Worm (Caenorhabditis elegans) whole organism, L3 larva: ENCODE measurements around the gene M01B2.8.

Source experiments
- R02D3.7 ChIP-seq: fragments of 150-350 bp; optimal IDR thresholded peaks from 2 replicates; lab custom pipeline; 2014; ENCODE audit warnings: missing biosample characterization, missing genetic modification characterization
- ZK546.5 ChIP-seq: sonication (generic microtip); optimal IDR thresholded peaks from 2 replicates; lab custom pipeline; 2017; ENCODE audit warnings: missing biosample characterization, missing genetic modification characterization
- aly-2 ChIP-seq: fragments of 150-350 bp; optimal IDR thresholded peaks from 2 replicates; lab custom pipeline; 2014; ENCODE audit warnings: missing biosample characterization, missing genetic modification characterization
- ceh-16 ChIP-seq: sonication (generic microtip); optimal IDR thresholded peaks from 2 replicates; lab custom pipeline; 2017; ENCODE audit warnings: missing biosample characterization, missing genetic modification characterization
- ceh-28 ChIP-seq: fragments of 150-350 bp; optimal IDR thresholded peaks from 2 replicates; lab custom pipeline; 2014; ENCODE audit warnings: missing biosample characterization, missing genetic modification reagents, missing genetic modification characterization
- ceh-82 ChIP-seq: fragments of 150-350 bp; optimal IDR thresholded peaks from 2 replicates; lab custom pipeline; 2014; ENCODE audit warnings: missing biosample characterization, missing genetic modification characterization
- ceh-9 ChIP-seq: sonication (generic microtip); optimal IDR thresholded peaks from 2 replicates; lab custom pipeline; 2018; ENCODE audit warnings: missing biosample characterization, missing genetic modification characterization
- egl-27 ChIP-seq: sonication (generic microtip); optimal IDR thresholded peaks from 4 replicates; lab custom pipeline; 2017; ENCODE audit warnings: missing biosample characterization, missing genetic modification reagents, missing genetic modification characterization
- egl-5 ChIP-seq: fragments of 150-350 bp; optimal IDR thresholded peaks from 2 replicates; lab custom pipeline; 2017; ENCODE audit warnings: missing biosample characterization, missing genetic modification reagents, missing genetic modification characterization, inconsistent platforms
- elt-1 ChIP-seq: fragments of 150-350 bp; optimal IDR thresholded peaks from 2 replicates; lab custom pipeline; 2014; ENCODE audit warnings: missing biosample characterization, missing genetic modification characterization
- elt-2 ChIP-seq: sonication (generic microtip); optimal IDR thresholded peaks from 2 replicates; lab custom pipeline; 2016; ENCODE audit warnings: missing genetic modification reagents, mild to moderate bottlenecking, missing genetic modification characterization, missing compliant biosample characterization
- elt-3 ChIP-seq, 3 experiments: fragments of 150-350 bp in 1 of 3; sonication (generic microtip) in 2 of 3; optimal IDR thresholded peaks; 2 replicates in 2 of 3; 4 replicates in 1 of 3; lab custom pipeline; 2014 to 2017; ENCODE audit warnings: missing biosample characterization in 3 of 3, missing genetic modification characterization in 3 of 3
- eor-1 ChIP-seq, 2 experiments: fragments of 150-350 bp; optimal IDR thresholded peaks; 2 replicates each; lab custom pipeline; 2014 to 2018; ENCODE audit warnings: missing biosample characterization in 2 of 2, missing genetic modification characterization in 2 of 2
- fkh-10 ChIP-seq: sonication (generic microtip); optimal IDR thresholded peaks from 2 replicates; lab custom pipeline; 2017; ENCODE audit warnings: missing biosample characterization, missing genetic modification reagents, missing genetic modification characterization
- fkh-2 ChIP-seq: fragments of 150-350 bp; optimal IDR thresholded peaks from 2 replicates; lab custom pipeline; 2014; ENCODE audit warnings: missing biosample characterization, missing genetic modification reagents, missing genetic modification characterization
- hmg-11 ChIP-seq: sonication (generic microtip); optimal IDR thresholded peaks from 2 replicates; lab custom pipeline; 2016; ENCODE audit warnings: missing genetic modification characterization, missing compliant biosample characterization
- lin-15B ChIP-seq: fragments of 150-350 bp; optimal IDR thresholded peaks from 2 replicates; lab custom pipeline; 2014; ENCODE audit warnings: missing biosample characterization, missing genetic modification characterization
- lin-39 ChIP-seq: fragments of 150-350 bp; optimal IDR thresholded peaks from 2 replicates; lab custom pipeline; 2018; ENCODE audit warnings: missing biosample characterization, missing genetic modification reagents, missing genetic modification characterization
- lsy-12 ChIP-seq: sonication (generic microtip); optimal IDR thresholded peaks from 2 replicates; lab custom pipeline; 2016; ENCODE audit warnings: mild to moderate bottlenecking, missing genetic modification characterization, missing compliant biosample characterization
- mdl-1 ChIP-seq: fragments of 150-350 bp; optimal IDR thresholded peaks from 2 replicates; lab custom pipeline; 2014; ENCODE audit warnings: missing biosample characterization, missing genetic modification characterization
- nhr-11 ChIP-seq: fragments of 150-350 bp; optimal IDR thresholded peaks from 2 replicates; lab custom pipeline; 2014; ENCODE audit warnings: missing biosample characterization, missing genetic modification characterization
- nhr-23 ChIP-seq: fragments of 150-350 bp; optimal IDR thresholded peaks from 2 replicates; lab custom pipeline; 2014; ENCODE audit warnings: missing biosample characterization, missing genetic modification reagents, missing genetic modification characterization
- nhr-25 ChIP-seq: sonication (generic microtip); optimal IDR thresholded peaks from 2 replicates; lab custom pipeline; 2017; ENCODE audit warnings: missing biosample characterization, missing genetic modification characterization
- nhr-28 ChIP-seq: fragments of 150-350 bp; optimal IDR thresholded peaks from 2 replicates; lab custom pipeline; 2014; ENCODE audit warnings: missing biosample characterization, missing genetic modification characterization
- nhr-43 ChIP-seq: sonication (generic microtip); optimal IDR thresholded peaks from 2 replicates; lab custom pipeline; 2016; ENCODE audit warnings: mild to moderate bottlenecking, missing genetic modification characterization, missing compliant biosample characterization; ENCODE audit not compliant: poor library complexity, severe bottlenecking
- nhr-76 ChIP-seq: fragments of 150-350 bp; sonication (generic microtip); optimal IDR thresholded peaks from 5 replicates; lab custom pipeline; 2014; ENCODE audit warnings: missing biosample characterization, missing genetic modification characterization
- nhr-77 ChIP-seq: fragments of 150-350 bp; optimal IDR thresholded peaks from 2 replicates; lab custom pipeline; 2014; ENCODE audit warnings: missing biosample characterization, missing genetic modification characterization
- pqm-1 ChIP-seq: fragments of 150-350 bp; optimal IDR thresholded peaks from 2 replicates; lab custom pipeline; 2017; ENCODE audit warnings: missing biosample characterization, missing genetic modification characterization, inconsistent platforms
- sea-2 ChIP-seq: fragments of 150-350 bp; sonication (generic microtip); optimal IDR thresholded peaks from 4 replicates; lab custom pipeline; 2014; ENCODE audit warnings: missing biosample characterization, missing genetic modification reagents, missing genetic modification characterization
- skn-1 ChIP-seq: fragments of 150-350 bp; optimal IDR thresholded peaks from 2 replicates; lab custom pipeline; 2014; ENCODE audit warnings: missing biosample characterization, missing genetic modification characterization
- tbx-2 ChIP-seq: sonication (generic microtip); optimal IDR thresholded peaks from 2 replicates; lab custom pipeline; 2016; ENCODE audit warnings: mild to moderate bottlenecking, missing genetic modification characterization, missing compliant biosample characterization
- unc-39 ChIP-seq: sonication (generic microtip); optimal IDR thresholded peaks from 4 replicates; lab custom pipeline; 2017; ENCODE audit warnings: missing biosample characterization, missing genetic modification characterization
- unc-62 ChIP-seq: fragments of 150-350 bp; sonication (generic microtip); optimal IDR thresholded peaks from 4 replicates; lab custom pipeline; 2014; ENCODE audit warnings: missing biosample characterization, missing genetic modification reagents, missing genetic modification characterization
- zag-1 ChIP-seq: fragments of 150-350 bp; optimal IDR thresholded peaks from 2 replicates; lab custom pipeline; 2014; ENCODE audit warnings: missing biosample characterization, missing genetic modification characterization
- ztf-11 ChIP-seq: fragments of 150-350 bp; optimal IDR thresholded peaks from 2 replicates; lab custom pipeline; 2014; ENCODE audit warnings: missing biosample characterization, missing genetic modification characterization
- ztf-4 ChIP-seq: fragments of 150-350 bp; optimal IDR thresholded peaks from 2 replicates; lab custom pipeline; 2014; ENCODE audit warnings: missing biosample characterization, missing genetic modification characterization

M01B2.8 gene

DNA sequence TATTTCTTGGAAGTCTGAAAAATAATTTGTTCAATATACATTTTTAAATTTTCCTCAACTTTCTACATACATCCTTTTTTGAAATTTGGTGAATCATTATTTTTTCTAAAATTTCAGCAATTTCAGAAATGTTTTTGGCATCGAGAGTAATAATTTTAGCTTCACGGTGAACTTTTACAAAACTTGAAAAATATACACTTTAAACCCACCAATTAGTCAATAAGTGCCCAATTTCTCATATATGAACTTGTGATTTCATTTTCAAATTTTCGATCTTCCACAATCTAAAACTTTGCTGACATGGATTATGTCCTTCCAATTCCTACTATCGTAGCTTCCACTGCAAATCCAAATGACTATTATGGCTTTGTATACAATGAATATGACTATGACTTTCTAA, 36.3 kb upstream of the M01B2.8 start, which contains the start of gene srw-24:
srw-24 (plus strand) TSS at position 301 of the 400 bp plus-strand sequence.
- TF ChIP-seq nhr-43 (tag; lab: Kevin White, UChicago) (no peak), ceh-9 (tag; lab: Kevin White, UChicago) (no peak), fkh-10 (GFP tag; lab: Kevin White, UChicago) (no peak), hmg-11 (no peak), tbx-2 (no peak), ceh-28 (tag; lab: Kevin White, UChicago) (no peak), nhr-76 (tag; lab: Kevin White, UChicago) (no peak), fkh-2 (no peak), nhr-77 (tag; lab: Kevin White, UChicago) (no peak)

DNA sequence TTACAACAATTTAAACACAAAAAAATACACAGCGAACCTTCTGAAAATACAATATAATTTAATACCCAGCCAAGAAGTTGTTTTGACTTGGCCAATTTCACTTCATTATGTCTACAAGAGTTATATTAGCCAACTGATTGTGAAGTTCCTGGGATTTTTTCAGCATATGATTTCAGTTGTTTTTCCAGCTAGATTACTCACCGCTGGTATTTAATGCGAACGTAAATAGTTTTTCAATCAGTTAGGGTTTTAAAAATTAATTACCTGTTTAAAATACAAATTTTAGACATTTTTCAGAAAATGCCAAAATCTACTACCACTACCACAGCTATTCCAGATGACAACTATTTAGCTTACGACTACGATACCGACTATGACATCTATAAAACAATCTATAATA, 34.4 kb upstream of the M01B2.8 start, which contains the start of gene srw-14:
srw-14 (plus strand) TSS at position 301 of the 400 bp plus-strand sequence.
- TF ChIP-seq elt-3 (tag; optimal IDR thresholded peaks at IDR 0.05; lab: Kevin White, UChicago), result no peak
- no peak for TF ChIP-seq egl-27 (tag; lab: Kevin White, UChicago)
- no peak for TF ChIP-seq mdl-1 (tag; lab: Kevin White, UChicago)
- no peak for TF ChIP-seq fkh-2
- TF ChIP-seq nhr-28, result no peak
- no peak for TF ChIP-seq ceh-82 (tag; lab: Kevin White, UChicago)
- TF ChIP-seq nhr-43 (tag; lab: Kevin White, UChicago), result no peak
- no peak for TF ChIP-seq lin-15B (tag; lab: Kevin White, UChicago)
- no peak for TF ChIP-seq egl-5 (tag; lab: Kevin White, UChicago)
- no peak for TF ChIP-seq lsy-12
- TF ChIP-seq ztf-11 (tag; lab: Kevin White, UChicago), result no peak

DNA sequence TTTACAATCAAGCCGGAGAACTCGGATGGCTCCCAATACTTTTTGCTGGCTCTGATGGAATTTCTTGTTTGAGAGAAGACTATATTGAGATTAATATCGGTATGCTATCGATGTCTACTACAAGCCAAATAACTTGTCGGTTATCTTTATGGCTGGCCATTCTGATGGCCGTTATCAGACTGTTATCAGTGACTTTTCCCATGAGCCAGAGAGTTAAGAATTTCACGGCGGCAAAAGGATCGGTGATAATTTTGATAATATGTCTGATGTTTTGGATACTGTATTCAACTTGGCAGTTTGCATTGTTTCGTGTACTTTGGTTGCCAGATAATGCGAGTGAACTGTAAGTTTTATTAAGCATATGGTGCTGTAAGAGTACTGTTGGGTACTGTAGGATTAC, 33.8 kb upstream of the M01B2.8 start:
- TF ChIP-seq zag-1 (tag; lab: Kevin White, UChicago), result no peak
- TF ChIP-seq elt-2, result peak; percentile 56

DNA sequence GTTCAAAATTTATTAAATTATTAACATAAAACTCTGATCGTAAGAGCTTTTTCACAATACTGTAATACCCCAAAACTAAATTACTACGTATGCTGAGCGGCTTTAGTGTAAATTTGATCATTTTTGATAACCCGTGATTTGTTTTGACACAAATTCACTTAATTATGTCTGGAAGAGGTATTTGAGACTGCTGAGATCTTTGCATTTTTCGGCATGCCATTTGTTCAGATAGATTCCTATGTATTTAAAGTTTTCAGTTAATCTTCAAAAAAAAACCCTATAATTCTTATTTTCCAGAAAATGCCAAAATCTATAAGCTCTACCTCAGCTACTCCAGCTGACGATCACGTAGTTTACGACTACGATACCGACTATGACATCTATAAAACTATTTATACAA, 29.8 kb upstream of the M01B2.8 start, which contains the start of gene srw-15:
srw-15 (plus strand) TSS at position 301 of the 400 bp plus-strand sequence.
- TF ChIP-seq unc-39 (tag; lab: Kevin White, UChicago), result no peak
- no peak for TF ChIP-seq unc-62
- TF ChIP-seq eor-1 (tag; optimal IDR thresholded peaks at IDR 0.05; lab: Kevin White, UChicago), result no peak
- no peak for TF ChIP-seq ztf-4 (tag; lab: Kevin White, UChicago)
- TF ChIP-seq skn-1 (tag; lab: Kevin White, UChicago), result no peak
- no peak for TF ChIP-seq nhr-23 (tag; lab: Kevin White, UChicago)
- TF ChIP-seq lsy-12, result no peak
- no peak for TF ChIP-seq nhr-11
- TF ChIP-seq ztf-11 (tag; lab: Kevin White, UChicago), result no peak
- no peak for TF ChIP-seq ZK546.5
- no peak for TF ChIP-seq lin-15B (tag; lab: Kevin White, UChicago)
- no peak for TF ChIP-seq lin-39 (tag; lab: Kevin White, UChicago)
- TF ChIP-seq, all 47 proteins: peak for 0

DNA sequence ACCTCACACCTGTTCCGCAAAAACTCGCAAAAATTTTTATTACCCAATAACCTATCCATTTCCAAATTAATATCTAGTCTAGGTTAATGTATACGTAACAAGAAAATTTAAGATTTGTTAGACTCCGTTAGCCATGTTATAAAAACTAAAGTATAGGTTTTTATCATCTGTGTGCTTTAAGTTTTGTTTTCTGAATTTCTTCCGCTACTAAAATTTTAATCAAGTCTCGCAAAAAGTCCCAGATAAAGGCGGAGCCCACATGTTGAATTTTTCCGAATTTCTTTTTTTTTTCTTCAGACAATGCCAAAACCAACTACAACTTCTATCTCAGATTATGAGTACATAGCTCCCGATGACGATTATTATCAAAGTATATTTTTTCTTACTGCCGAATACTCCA, 27.8 kb upstream of the M01B2.8 start, which contains the start of gene srw-13:
srw-13 (plus strand) TSS at position 301 of the 400 bp plus-strand sequence.
- no peak for TF ChIP-seq aly-2 (tag; lab: Kevin White, UChicago)
- TF ChIP-seq elt-3 (tag; optimal IDR thresholded peaks at IDR 0.05; lab: Kevin White, UChicago), result no peak
- TF ChIP-seq ZK546.5, result no peak
- no peak for TF ChIP-seq ceh-16 (tag; lab: Kevin White, UChicago)
- no peak for TF ChIP-seq eor-1 (tag; optimal IDR thresholded peaks at IDR 0.05; lab: Kevin White, UChicago)
- no peak for TF ChIP-seq nhr-77 (tag; lab: Kevin White, UChicago)
- TF ChIP-seq fkh-2, result no peak

DNA sequence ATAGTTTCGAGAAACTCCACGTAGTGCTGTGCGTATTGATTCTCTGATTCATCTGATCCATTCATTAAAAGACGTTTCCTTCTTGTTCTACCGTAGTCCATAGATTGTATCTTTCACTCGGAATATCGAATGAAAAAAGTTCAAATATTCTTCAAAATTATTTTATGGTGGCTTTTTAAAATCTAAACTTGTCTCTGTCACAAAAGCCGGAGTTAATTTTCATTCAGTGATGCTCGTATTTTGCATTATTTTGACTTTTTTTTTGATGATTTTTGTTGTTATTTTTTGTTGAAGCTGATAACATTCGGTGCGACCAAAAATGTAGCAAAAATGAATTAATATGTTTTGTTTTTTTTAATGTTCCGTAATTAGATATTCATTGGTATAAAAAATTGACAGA, 24.3 kb upstream of the M01B2.8 start, which contains the start of gene nhr-164:
nhr-164 (minus strand) TSS at position 101 of the 400 bp plus-strand sequence.
- TF ChIP-seq pqm-1 (tag; lab: Kevin White, UChicago), result no peak
- no peak for TF ChIP-seq hmg-11
- TF ChIP-seq nhr-25 (tag; lab: Kevin White, UChicago), result no peak
- TF ChIP-seq nhr-77 (tag; lab: Kevin White, UChicago), result no peak
- no peak for TF ChIP-seq R02D3.7 (tag; lab: Kevin White, UChicago)
- no peak for TF ChIP-seq elt-1 (tag; lab: Kevin White, UChicago)
- no peak for TF ChIP-seq ceh-28 (tag; lab: Kevin White, UChicago)
- TF ChIP-seq sea-2, result no peak
- TF ChIP-seq nhr-23 (tag; lab: Kevin White, UChicago), result no peak
- TF ChIP-seq aly-2 (tag; lab: Kevin White, UChicago), result no peak
- no peak for TF ChIP-seq elt-3 (tag; optimal IDR thresholded peaks at IDR 0.05; lab: Kevin White, UChicago)
- no peak for TF ChIP-seq zag-1 (tag; lab: Kevin White, UChicago)
